Worm (Caenorhabditis elegans): ENCODE results near the gene T21H3.1.

ce11 chrV:1153925-1154324 is 22.6 kb upstream of the T21H3.1 start:
- TF ChIP-seq lsy-2 (tag; optimal IDR thresholded peaks at IDR 0.05) (peak; percentile 18 to 27), lin-35 (GFP tag; optimal IDR thresholded peaks at IDR 0.05) (no peak), lin-39 (tag; optimal IDR thresholded peaks at IDR 0.05) (no peak), unc-98 (GFP tag; IDR thresholded peaks at IDR 0.05) (no peak), nhr-76 (tag; optimal IDR thresholded peaks at IDR 0.05) (no peak), pqm-1 (tag; optimal IDR thresholded peaks at IDR 0.05) (no peak), rnt-1 (tag; optimal IDR thresholded peaks at IDR 0.05) (peak; percentile 39), nhr-28 (tag; optimal IDR thresholded peaks at IDR 0.05) (no peak), lin-13 (GFP tag; optimal IDR thresholded peaks at IDR 0.05) (no peak)

Measured in whole organism, L1 larva.